Worm (Caenorhabditis elegans) whole organism, mixed stage, embryonic: ENCODE measurements around the gene fbxa-164.

ENCODE experiments used
- M03D4.4 ChIP-seq: sonication (generic microtip); optimal IDR thresholded peaks from 2 replicates; lab custom pipeline; 2017; ENCODE audit warnings: mild to moderate bottlenecking, missing genetic modification characterization, missing compliant biosample characterization
- bed-3 ChIP-seq: fragments of 200-800 bp; sonication (Bioruptor generic); optimal IDR thresholded peaks from 3 replicates; lab custom pipeline; 2018; ENCODE audit warnings: mild to moderate bottlenecking, missing genetic modification characterization, moderate library complexity, missing compliant biosample characterization
- blmp-1 ChIP-seq: fragments of 150-350 bp; optimal IDR thresholded peaks from 2 replicates; lab custom pipeline; 2014; ENCODE audit warnings: missing biosample characterization, missing genetic modification characterization
- ceh-39 ChIP-seq: fragments of 150-350 bp; optimal IDR thresholded peaks from 2 replicates; lab custom pipeline; 2014; ENCODE audit warnings: missing biosample characterization, missing genetic modification characterization
- ceh-83 ChIP-seq: fragments of 200-800 bp; sonication (Bioruptor generic); optimal IDR thresholded peaks from 2 replicates; lab custom pipeline; 2018; ENCODE audit warnings: mild to moderate bottlenecking, missing genetic modification characterization, missing compliant biosample characterization
- cnd-1 ChIP-seq: fragments of 200-800 bp; sonication (Bioruptor generic); optimal IDR thresholded peaks from 2 replicates; lab custom pipeline; 2018; ENCODE audit warnings: mild to moderate bottlenecking, missing genetic modification characterization, missing compliant biosample characterization
- drap-1 ChIP-seq: fragments of 200-800 bp; sonication (Bioruptor generic); optimal IDR thresholded peaks from 3 replicates; lab custom pipeline; 2018; ENCODE audit warnings: mild to moderate bottlenecking, missing genetic modification characterization, missing compliant biosample characterization
- elt-1 ChIP-seq: sonication (generic microtip); optimal IDR thresholded peaks from 2 replicates; lab custom pipeline; 2017; ENCODE audit warnings: missing genetic modification characterization, mild to moderate bottlenecking, missing compliant biosample characterization, antibody characterized with exemption, moderate library complexity, borderline replicate concordance; ENCODE audit not compliant: insufficient read depth
- elt-3 ChIP-seq: fragments of 150-350 bp; optimal IDR thresholded peaks from 2 replicates; lab custom pipeline; 2014; ENCODE audit warnings: missing biosample characterization, missing genetic modification characterization
- flh-1 ChIP-seq: fragments of 200-800 bp; sonication (Bioruptor generic); optimal IDR thresholded peaks from 2 replicates; lab custom pipeline; 2018; ENCODE audit warnings: mild to moderate bottlenecking, missing genetic modification characterization, moderate library complexity, missing compliant biosample characterization
- ham-2 ChIP-seq: fragments of 200-800 bp; sonication (Bioruptor generic); optimal IDR thresholded peaks from 2 replicates; lab custom pipeline; 2018; ENCODE audit warnings: mild to moderate bottlenecking, missing genetic modification characterization, missing compliant biosample characterization
- lin-13 ChIP-seq: fragments of 150-350 bp; optimal IDR thresholded peaks from 2 replicates; lab custom pipeline; 2014; ENCODE audit warnings: missing biosample characterization, missing genetic modification characterization
- lsy-2 ChIP-seq: fragments of 150-350 bp; optimal IDR thresholded peaks from 2 replicates; lab custom pipeline; 2014; ENCODE audit warnings: missing biosample characterization, missing genetic modification characterization
- mab-5 ChIP-seq: fragments of 150-350 bp; optimal IDR thresholded peaks from 2 replicates; lab custom pipeline; 2014; ENCODE audit warnings: missing biosample characterization, missing genetic modification characterization
- mep-1 ChIP-seq: fragments of 150-350 bp; optimal IDR thresholded peaks from 2 replicates; lab custom pipeline; 2017; ENCODE audit warnings: missing biosample characterization, missing genetic modification reagents, missing genetic modification characterization, inconsistent platforms
- mls-2 ChIP-seq: sonication (generic microtip); optimal IDR thresholded peaks from 2 replicates; lab custom pipeline; 2016; ENCODE audit warnings: mild to moderate bottlenecking, missing genetic modification characterization, moderate library complexity, missing compliant biosample characterization
- nhr-12 ChIP-seq: fragments of 150-350 bp; optimal IDR thresholded peaks from 2 replicates; lab custom pipeline; 2014; ENCODE audit warnings: missing biosample characterization, missing genetic modification characterization
- nhr-2 ChIP-seq: fragments of 150-350 bp; optimal IDR thresholded peaks from 2 replicates; lab custom pipeline; 2014; ENCODE audit warnings: missing biosample characterization, missing genetic modification characterization
- nhr-237 ChIP-seq: fragments of 150-350 bp; optimal IDR thresholded peaks from 2 replicates; lab custom pipeline; 2014; ENCODE audit warnings: missing biosample characterization, missing genetic modification characterization
- nhr-28 ChIP-seq: fragments of 150-350 bp; optimal IDR thresholded peaks from 2 replicates; lab custom pipeline; 2014; ENCODE audit warnings: missing biosample characterization, missing genetic modification characterization
- nhr-76 ChIP-seq: sonication (generic microtip); optimal IDR thresholded peaks from 2 replicates; lab custom pipeline; 2017; ENCODE audit warnings: missing biosample characterization, missing genetic modification characterization
- pha-4 ChIP-seq: fragments of 150-350 bp; optimal IDR thresholded peaks from 2 replicates; lab custom pipeline; 2018; ENCODE audit warnings: missing biosample characterization, missing genetic modification reagents, missing genetic modification characterization
- sem-2 ChIP-seq: fragments of 200-800 bp; sonication (Bioruptor generic); optimal IDR thresholded peaks from 2 replicates; lab custom pipeline; 2018; ENCODE audit warnings: mild to moderate bottlenecking, missing genetic modification characterization, missing compliant biosample characterization
- snpc-4 ChIP-seq: fragments of 150-350 bp; optimal IDR thresholded peaks from 2 replicates; lab custom pipeline; 2014; ENCODE audit warnings: missing biosample characterization, missing genetic modification characterization
- sptf-1 ChIP-seq: sonication (generic microtip); optimal IDR thresholded peaks from 2 replicates; lab custom pipeline; 2017; ENCODE audit warnings: mild to moderate bottlenecking, missing genetic modification characterization, moderate library complexity, missing compliant biosample characterization
- tbx-8 ChIP-seq: fragments of 200-800 bp; sonication (Bioruptor generic); optimal IDR thresholded peaks from 2 replicates; lab custom pipeline; 2018; ENCODE audit warnings: mild to moderate bottlenecking, missing genetic modification characterization, moderate library complexity, missing compliant biosample characterization
- unc-120 ChIP-seq: sonication (generic microtip); optimal IDR thresholded peaks from 2 replicates; lab custom pipeline; 2017; ENCODE audit warnings: missing genetic modification characterization, missing compliant biosample characterization; ENCODE audit not compliant: poor library complexity, severe bottlenecking
- unc-62 ChIP-seq: fragments of 150-350 bp; optimal IDR thresholded peaks from 2 replicates; lab custom pipeline; 2014; ENCODE audit warnings: missing biosample characterization, missing genetic modification reagents, missing genetic modification characterization
- zip-8 ChIP-seq: fragments of 150-350 bp; optimal IDR thresholded peaks from 2 replicates; lab custom pipeline; 2014; ENCODE audit warnings: missing biosample characterization, missing genetic modification characterization
- ztf-11 ChIP-seq: fragments of 150-350 bp; optimal IDR thresholded peaks from 2 replicates; lab custom pipeline; 2014; ENCODE audit warnings: missing biosample characterization, missing genetic modification characterization

fbxa-164 gene

ce11 chrII:1616382-1616781 is 2.5 kb upstream of the fbxa-164 start, which contains the start of gene fbxa-165:
TSS of gene fbxa-165 (minus strand) at chrII:1616482.
- TF ChIP-seq lsy-2 (tag; lab: Kevin White, UChicago): no peak
- TF ChIP-seq drap-1 (GFP tag; lab: Kevin White, UChicago): no peak
- TF ChIP-seq zip-8: no peak
- no peak for TF ChIP-seq nhr-12 (tag; lab: Kevin White, UChicago)
- no peak for TF ChIP-seq M03D4.4 (tag; lab: Kevin White, UChicago)
- no peak for TF ChIP-seq mab-5
- no peak for TF ChIP-seq lin-13
- TF ChIP-seq ceh-83 (GFP tag; lab: Kevin White, UChicago): no peak
- no peak for TF ChIP-seq tbx-8 (GFP tag; lab: Kevin White, UChicago)
- no peak for TF ChIP-seq flh-1
- no peak for TF ChIP-seq elt-1

DNA sequence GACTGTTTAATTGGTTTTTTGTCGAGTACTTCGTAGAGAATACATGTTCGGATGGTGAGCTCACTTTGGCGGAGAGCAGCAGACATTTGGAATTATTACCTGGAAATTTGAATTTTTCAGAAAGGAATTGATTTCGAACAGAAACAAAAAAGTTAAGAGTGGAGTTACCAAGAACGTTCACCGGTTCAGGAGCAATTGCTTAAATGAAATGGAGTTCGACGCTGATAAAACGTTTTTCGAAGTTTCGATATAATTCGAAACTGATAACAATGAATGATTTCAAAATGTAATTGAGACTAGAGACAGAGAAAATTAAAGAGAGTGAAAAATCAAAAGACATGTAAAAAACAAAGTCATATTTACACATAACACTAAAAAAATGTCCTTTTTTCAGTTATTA is 3.2 kb downstream of the fbxa-164 start, which contains the start of gene fbxa-163:
fbxa-163 (minus strand) TSS at position 101 of the 400 bp plus-strand sequence.
- TF ChIP-seq bed-3: no peak
- TF ChIP-seq mls-2: no peak
- TF ChIP-seq elt-3 (tag; lab: Kevin White, UChicago): no peak
- no peak for TF ChIP-seq nhr-2 (tag; lab: Kevin White, UChicago)
- TF ChIP-seq drap-1 (GFP tag; lab: Kevin White, UChicago): no peak
- TF ChIP-seq pha-4 (tag; lab: Kevin White, UChicago): no peak

DNA sequence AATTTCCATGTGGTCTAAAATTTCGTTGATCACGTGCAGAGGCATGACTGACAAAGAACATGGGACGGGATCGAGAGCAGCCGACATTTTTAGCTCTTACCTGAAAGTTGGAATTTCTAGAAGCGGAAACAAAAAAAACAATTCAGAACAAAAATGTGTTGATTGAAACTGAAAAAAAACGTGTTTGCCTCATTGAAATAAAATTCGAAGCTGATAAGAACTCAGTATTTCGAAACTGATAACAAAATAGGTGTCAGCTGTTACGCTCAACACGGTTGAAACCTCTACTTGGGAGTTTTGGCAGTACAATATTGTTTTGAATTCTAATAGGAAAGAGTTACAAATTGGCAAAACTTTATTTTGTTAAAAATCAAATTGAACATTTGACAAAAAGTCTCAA is 5.0 kb downstream of the fbxa-164 start:
- TF ChIP-seq cnd-1 (tag; lab: Kevin White, UChicago): no peak
- TF ChIP-seq elt-1: no peak
- TF ChIP-seq bed-3: no peak
- no peak for TF ChIP-seq drap-1 (GFP tag; lab: Kevin White, UChicago)
- TF ChIP-seq nhr-12 (tag; lab: Kevin White, UChicago): no peak
- TF ChIP-seq ham-2: no peak
- no peak for TF ChIP-seq lin-13
- TF ChIP-seq sptf-1: no peak
- no peak for TF ChIP-seq mab-5
- no peak for TF ChIP-seq lsy-2 (tag; lab: Kevin White, UChicago)
- TF ChIP-seq nhr-2 (tag; lab: Kevin White, UChicago): no peak
- no peak for TF ChIP-seq ztf-11 (tag; lab: Kevin White, UChicago)
- no peak for TF ChIP-seq blmp-1 (tag; lab: Kevin White, UChicago)
- no peak for TF ChIP-seq nhr-76 (tag; lab: Kevin White, UChicago)
- no peak for TF ChIP-seq snpc-4 (tag; lab: Kevin White, UChicago)
- TF ChIP-seq ceh-83 (GFP tag; lab: Kevin White, UChicago): no peak
- TF ChIP-seq mls-2: no peak
- no peak for TF ChIP-seq nhr-28

ce11 chrII:1607575-1607974 is 6.3 kb downstream of the fbxa-164 start:
- no peak for TF ChIP-seq ceh-83 (GFP tag; lab: Kevin White, UChicago)
- TF ChIP-seq pha-4 (tag; lab: Kevin White, UChicago): no peak
- TF ChIP-seq nhr-237: no peak
- no peak for TF ChIP-seq sem-2
- no peak for TF ChIP-seq sptf-1

ce11 chrII:1606079-1606478 is 7.8 kb downstream of the fbxa-164 start, which contains the start of gene bath-33:
TSS of gene bath-33 (minus strand) at chrII:1606179.
- TF ChIP-seq drap-1 (GFP tag; lab: Kevin White, UChicago) (no peak), zip-8 (no peak), mab-5 (no peak), snpc-4 (tag; lab: Kevin White, UChicago) (no peak), blmp-1 (tag; lab: Kevin White, UChicago) (no peak), pha-4 (tag; lab: Kevin White, UChicago) (no peak), mep-1 (tag; lab: Kevin White, UChicago) (no peak), elt-1 (no peak), ham-2 (no peak), lin-13 (no peak), mls-2 (no peak), unc-62 (GFP tag; lab: Kevin White, UChicago) (no peak), unc-120 (tag; lab: Kevin White, UChicago) (no peak), ceh-39 (tag; lab: Kevin White, UChicago) (no peak), tbx-8 (GFP tag; lab: Kevin White, UChicago) (no peak), cnd-1 (tag; lab: Kevin White, UChicago) (no peak), nhr-2 (tag; lab: Kevin White, UChicago) (no peak), nhr-12 (tag; lab: Kevin White, UChicago) (no peak), lsy-2 (tag; lab: Kevin White, UChicago) (no peak)
